Worm (Caenorhabditis elegans) whole organism, early embryonic: Measurements from ENCODE around the gene aak-1.

ENCODE experiments used
- B0310.2 ChIP-seq: sonication (generic microtip); optimal IDR thresholded peaks from 2 replicates; lab custom pipeline; 2016; ENCODE audit warnings: mild to moderate bottlenecking, missing genetic modification characterization, missing compliant biosample characterization
- aly-1 ChIP-seq: sonication (generic microtip); optimal IDR thresholded peaks from 2 replicates; lab custom pipeline; 2016; ENCODE audit warnings: missing genetic modification characterization, missing compliant biosample characterization
- ama-1 ChIP-seq: fragments of 150-350 bp; optimal IDR thresholded peaks from 2 replicates; lab custom pipeline; 2014
- ceh-13 ChIP-seq: fragments of 200-800 bp; sonication (Bioruptor generic); optimal IDR thresholded peaks from 2 replicates; lab custom pipeline; 2018; ENCODE audit warnings: mild to moderate bottlenecking, missing genetic modification characterization, missing compliant biosample characterization
- ceh-36 ChIP-seq: sonication (generic microtip); optimal IDR thresholded peaks from 2 replicates; lab custom pipeline; 2016; ENCODE audit warnings: missing genetic modification characterization, inconsistent platforms, missing compliant biosample characterization
- hnd-1 ChIP-seq: sonication (generic microtip); optimal IDR thresholded peaks from 2 replicates; lab custom pipeline; 2016; ENCODE audit warnings: missing genetic modification characterization, missing compliant biosample characterization
- scrt-1 ChIP-seq: fragments of 200-800 bp; sonication (Bioruptor generic); IDR thresholded peaks from 2 replicates; pipeline ENCODE4 v1.3.6; 2022; ENCODE audit warnings: missing genetic modification characterization, missing compliant biosample characterization
- sea-1 ChIP-seq: fragments of 200-800 bp; sonication (Bioruptor generic); conservative IDR thresholded peaks from 2 replicates; pipeline ENCODE4 v1.3.6; 2022; ENCODE audit warnings: missing genetic modification characterization, missing compliant biosample characterization
- tbx-11 ChIP-seq: fragments of 200-800 bp; sonication (Bioruptor generic); IDR thresholded peaks from 2 replicates; pipeline ENCODE4 v1.3.6; 2022; ENCODE audit warnings: missing genetic modification characterization, missing compliant biosample characterization

DNA sequence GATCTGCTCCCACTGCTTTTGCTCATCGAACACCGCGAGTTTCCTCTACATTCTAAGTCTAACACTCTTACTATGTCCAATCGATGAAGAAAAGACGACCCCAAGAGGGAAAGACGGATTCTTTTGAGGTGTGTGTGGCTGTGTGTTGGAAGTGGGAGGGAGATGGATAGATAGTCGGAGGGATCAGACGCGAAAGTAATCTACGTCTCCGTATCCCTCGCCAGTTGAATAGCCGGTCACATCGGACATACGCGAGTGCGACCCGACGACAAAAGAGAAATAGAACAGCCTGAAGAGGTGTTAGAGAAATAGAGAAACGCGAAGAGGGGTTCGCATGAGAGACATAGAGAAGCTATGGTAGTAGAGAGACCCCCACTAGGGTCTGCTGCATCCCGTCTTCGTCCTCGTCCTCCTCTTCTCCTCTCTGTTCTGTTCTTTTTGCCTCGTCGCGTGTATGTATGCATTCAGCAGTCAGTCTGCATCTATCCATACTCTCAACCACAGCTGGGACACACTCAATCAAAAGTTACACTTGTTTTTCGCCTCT lies 34.8 kb upstream of the aak-1 start:
- no peak for TF ChIP-seq ama-1 (lab: Kevin White, UChicago)
- TF ChIP-seq aly-1: no peak
- TF ChIP-seq tbx-11 (GFP tag; lab: Robert Waterston, UW): no peak
- no peak for TF ChIP-seq scrt-1 (GFP tag; lab: Robert Waterston, UW)
- no peak for TF ChIP-seq sea-1
- TF ChIP-seq B0310.2: peak; percentile 60
- no peak for TF ChIP-seq ceh-13
- TF ChIP-seq hnd-1: no peak
- TF ChIP-seq ceh-36 (tag; lab: Kevin White, UChicago): peak; percentile 4
